Worm (Caenorhabditis elegans): ENCODE measurements around the gene clec-218.

ce11 chrV:8342416-8342815 lies 34.7 kb downstream of the clec-218 start:
- no peak for TF ChIP-seq mes-4 (tag; optimal IDR thresholded peaks at IDR 0.05)
- TF ChIP-seq ceh-91 (GFP tag; IDR thresholded peaks at IDR 0.05) = no peak
- no peak for TF ChIP-seq lin-26 (GFP tag; IDR thresholded peaks at IDR 0.05)
